Worm (Caenorhabditis elegans) whole organism, dauer: ENCODE measurements around the gene sel-1.

ENCODE experiments used
- unc-62 ChIP-seq: sonication (generic microtip); optimal IDR thresholded peaks from 2 replicates; lab custom pipeline; 2017; ENCODE audit warnings: missing biosample characterization, missing genetic modification reagents, missing genetic modification characterization

The sel-1 gene

ce11 chrV:12596795-12597194, 36.3 kb downstream of the sel-1 start:
- TF ChIP-seq unc-62 = no peak

ce11 chrV:12599110-12599509, 38.6 kb downstream of the sel-1 start, which contains the start of the genes C14C10.10 and ril-2:
Gene C14C10.10 (minus strand): TSS chrV:12599128.
Gene ril-2 (minus strand): TSS chrV:12599157.
- TF ChIP-seq unc-62 = no peak

ce11 chrV:12599510-12600242, 39.1 kb downstream of the sel-1 start, which contains the start of gene C14C10.5:
Gene C14C10.5 (plus strand): TSS chrV:12600192.
- TF ChIP-seq unc-62 = no peak

ce11 chrV:12601835-12602234, 41.3 kb downstream of the sel-1 start:
- no peak for TF ChIP-seq unc-62

- no peak for TF ChIP-seq unc-62
These were observed 46.6 kb downstream of the sel-1 start, which contains the start of gene erg-28 for ce11 chrV:12607113-12607512. Gene erg-28 (plus strand): TSS chrV:12607413.

- TF ChIP-seq unc-62 = no peak
These were observed 48.3 kb downstream of the sel-1 start, which contains the start of gene ZC116.5 for ce11 chrV:12608857-12609256. Gene ZC116.5 (minus strand): TSS chrV:12608957.

- TF ChIP-seq unc-62 = no peak
These were observed 49.0 kb downstream of the sel-1 start, which contains the start of gene ZC116.1 for ce11 chrV:12609526-12609925. Gene ZC116.1 (plus strand): TSS chrV:12609826.

ce11 chrV:12611029-12611428, 50.5 kb downstream of the sel-1 start, which contains the start of gene cubn-1:
Gene cubn-1 (plus strand): TSS chrV:12611329.
- TF ChIP-seq unc-62 = no peak

- TF ChIP-seq unc-62 = no peak
These were observed 51.6 kb downstream of the sel-1 start, which contains the start of gene cyc-2.2 for ce11 chrV:12612118-12612517. Gene cyc-2.2 (minus strand): TSS chrV:12612218.
